Fruit fly (Drosophila melanogaster): ENCODE measurements around the gene tll.

tll gene

dm6 chr3R:30814597-30815252, 37.4 kb upstream of the tll start (continued):
- peak; percentile 10; the same call in 1 of the 3 replicates for TF ChIP-seq CG6175 (GFP tag; IDR thresholded peaks at IDR 0.05)
- 0 out of 2 replicates have a peak, but pooled peaks have one; percentile 14 for TF ChIP-seq CG9932 (GFP tag; IDR thresholded peaks at IDR 0.05)
- TF ChIP-seq hkb (optimal IDR thresholded peaks at IDR 0.05), result no peak
- no peak for TF ChIP-seq hkb (GFP tag; IDR thresholded peaks at IDR 0.05)
- TF ChIP-seq ap (GFP tag; IDR thresholded peaks at IDR 0.05), result 0 out of 2 replicates have a peak, but pooled peaks have one; percentile 25
- TF ChIP-seq GATAe (GFP tag; conservative IDR thresholded peaks at IDR 0.05), result no peak
- no peak for TF ChIP-seq Nf-YB (GFP tag; optimal IDR thresholded peaks at IDR 0.05)
- no peak for TF ChIP-seq CG9817 (tag; optimal IDR thresholded peaks at IDR 0.05)
- TF ChIP-seq Pdp1 (GFP tag; optimal IDR thresholded peaks at IDR 0.05), result peak in 1 of 2 experiments; percentile 16
- TF ChIP-seq lov (optimal IDR thresholded peaks at IDR 0.05), result no peak
- no peak for TF ChIP-seq lov (GFP tag; IDR thresholded peaks at IDR 0.05)
- no peak for TF ChIP-seq nerfin-1 (tag; optimal IDR thresholded peaks at IDR 0.05)
- no peak for TF ChIP-seq Hmr (GFP tag; optimal IDR thresholded peaks at IDR 0.05)
- no peak for TF ChIP-seq HLH4C (GFP tag; IDR thresholded peaks at IDR 0.05; ENCODE audit: partially characterized antibody)
- peak; percentile 37; the same call in 1 of the 2 replicates for TF ChIP-seq CG17328 (GFP tag; IDR thresholded peaks at IDR 0.05)
- TF ChIP-seq ci (GFP tag; IDR thresholded peaks at IDR 0.05), result peak; percentile 60; the same call in 1 of the 3 replicates
- no peak for TF ChIP-seq Hr78 (GFP tag; optimal IDR thresholded peaks at IDR 0.05)
- TF ChIP-seq pfk (GFP tag; optimal IDR thresholded peaks at IDR 0.05), result no peak
- peak; percentile 6 for TF ChIP-seq repo (GFP tag; optimal IDR thresholded peaks at IDR 0.05)
- TF ChIP-seq sim (GFP tag; IDR thresholded peaks at IDR 0.05), result no peak
- no peak for TF ChIP-seq CG11247 (GFP tag; IDR thresholded peaks at IDR 0.05)
- TF ChIP-seq nmo (GFP tag; optimal IDR thresholded peaks at IDR 0.05), result peak; percentile 4
- no peak for TF ChIP-seq odd (GFP tag; optimal IDR thresholded peaks at IDR 0.05)
- peak in 1 of 2 experiments; percentile 49 for TF ChIP-seq chif (GFP tag; optimal IDR thresholded peaks at IDR 0.05)
- TF ChIP-seq ase (GFP tag; IDR thresholded peaks at IDR 0.05), result no peak
- TF ChIP-seq CG15601 (tag; optimal IDR thresholded peaks at IDR 0.05), result peak; percentile 3
- no peak for TF ChIP-seq CG15696 (tag; optimal IDR thresholded peaks at IDR 0.05)
- TF ChIP-seq CG3281 (GFP tag; optimal IDR thresholded peaks at IDR 0.05), result no peak
- peak; percentile 42 for TF ChIP-seq Antp (GFP tag; optimal IDR thresholded peaks at IDR 0.05)
- 0 out of 3 replicates have a peak, but pooled peaks have one; percentile 31 for TF ChIP-seq CG34422 (GFP tag; IDR thresholded peaks at IDR 0.05)
- TF ChIP-seq CG18011 (GFP tag; optimal IDR thresholded peaks at IDR 0.05), result no peak
- 0 out of 3 replicates have a peak, but pooled peaks have one; percentile 13 for TF ChIP-seq CG11695 (GFP tag; IDR thresholded peaks at IDR 0.05)
- peak; percentile 27 for TF ChIP-seq CG9609 (GFP tag; optimal IDR thresholded peaks at IDR 0.05)
- TF ChIP-seq HLHmδ (GFP tag; optimal IDR thresholded peaks at IDR 0.05), result no peak
- peak; percentile 37; the same call in 1 of the 2 replicates for TF ChIP-seq vvl (GFP tag; IDR thresholded peaks at IDR 0.05)
- no peak for TF ChIP-seq tup (GFP tag; optimal IDR thresholded peaks at IDR 0.05)
- no peak for TF ChIP-seq sisA (GFP tag; IDR thresholded peaks at IDR 0.05)
- TF ChIP-seq H15 (GFP tag; IDR thresholded peaks at IDR 0.05), result 0 out of 3 replicates have a peak, but pooled peaks have one; percentile 47
- TF ChIP-seq CG6654 (GFP tag; optimal IDR thresholded peaks at IDR 0.05), result no peak
- no peak for TF ChIP-seq wek (GFP tag; optimal IDR thresholded peaks at IDR 0.05)
- no peak for TF ChIP-seq CG33213 (GFP tag; optimal IDR thresholded peaks at IDR 0.05)
- TF ChIP-seq crp (GFP tag; optimal IDR thresholded peaks at IDR 0.05), result no peak
- TF ChIP-seq lmd (GFP tag; IDR thresholded peaks at IDR 0.05), result peak; percentile 63
- 0 out of 2 replicates have a peak, but pooled peaks have one; percentile 9 for TF ChIP-seq peb (GFP tag; IDR thresholded peaks at IDR 0.05)
- peak; percentile 15 for TF ChIP-seq CG11398 (GFP tag; optimal IDR thresholded peaks at IDR 0.05)
- TF ChIP-seq CG12071 (GFP tag; optimal IDR thresholded peaks at IDR 0.05), result no peak
- TF ChIP-seq bsh (GFP tag; optimal IDR thresholded peaks at IDR 0.05), result peak; percentile 16 to 52
- TF ChIP-seq Gsc (GFP tag; IDR thresholded peaks at IDR 0.05), result no peak
- TF ChIP-seq tin (GFP tag; optimal IDR thresholded peaks at IDR 0.05), result peak; percentile 15
